Fruit fly (Drosophila melanogaster) whole organism, prepupa: ENCODE results near the gene CG11670.
A peak's percentile ranks its signal among the peaks of the same experiment; 100 is the strongest.

Source experiments
- CG10631 ChIP-seq: fragments of 200-800 bp; sonication (Bioruptor generic); optimal IDR thresholded peaks from 2 replicates; lab custom pipeline; 2016; ENCODE audit warnings: missing biosample characterization, missing genetic modification characterization
- CG10669 ChIP-seq: fragments of 200-800 bp; sonication (Bioruptor generic); optimal IDR thresholded peaks from 3 replicates; lab custom pipeline; 2018; ENCODE audit warnings: missing biosample characterization, mild to moderate bottlenecking, missing genetic modification characterization, moderate library complexity
- CG11294 ChIP-seq: fragments of 200-800 bp; sonication (Bioruptor generic); IDR thresholded peaks from 2 replicates; pipeline ENCODE4 v1.3.6; 2022; ENCODE audit warnings: missing biosample characterization, missing genetic modification characterization
- CG11902 ChIP-seq: fragments of 200-800 bp; sonication (Bioruptor generic); optimal IDR thresholded peaks from 3 replicates; lab custom pipeline; 2016; ENCODE audit warnings: missing biosample characterization, missing genetic modification characterization
- CG15336 ChIP-seq: fragments of 200-800 bp; sonication (Bioruptor generic); IDR thresholded peaks from 2 replicates; pipeline ENCODE4 v1.3.6; 2022; ENCODE audit warnings: missing biosample characterization, missing genetic modification characterization
- CG1621 ChIP-seq: fragments of 200-800 bp; sonication (Bioruptor generic); optimal IDR thresholded peaks from 3 replicates; lab custom pipeline; 2018; ENCODE audit warnings: missing biosample characterization, mild to moderate bottlenecking, missing genetic modification characterization
- CG3032 ChIP-seq: fragments of 200-800 bp; optimal IDR thresholded peaks from 2 replicates; lab custom pipeline; 2019; ENCODE audit warnings: missing biosample characterization, mild to moderate bottlenecking, missing genetic modification characterization, moderate library complexity
- CG31627 ChIP-seq: fragments of 200-800 bp; sonication (Bioruptor generic); optimal IDR thresholded peaks from 3 replicates; lab custom pipeline; 2016; ENCODE audit warnings: missing biosample characterization, missing genetic modification characterization
- CG32006 ChIP-seq: fragments of 200-800 bp; sonication (Bioruptor generic); optimal IDR thresholded peaks from 3 replicates; lab custom pipeline; 2017; ENCODE audit warnings: missing biosample characterization, mild to moderate bottlenecking, missing genetic modification characterization
- CG34406 ChIP-seq: fragments of 200-800 bp; sonication (Bioruptor generic); optimal IDR thresholded peaks from 3 replicates; lab custom pipeline; 2016; ENCODE audit warnings: missing biosample characterization, missing genetic modification characterization
- CG4318 ChIP-seq: fragments of 200-800 bp; sonication (Bioruptor generic); optimal IDR thresholded peaks from 3 replicates; lab custom pipeline; 2017; ENCODE audit warnings: missing biosample characterization, mild to moderate bottlenecking, missing genetic modification characterization
- CG6163 ChIP-seq: fragments of 200-800 bp; sonication (Bioruptor generic); IDR thresholded peaks from 3 replicates; pipeline ENCODE4 v1.3.6; 2022; ENCODE audit warnings: missing biosample characterization, missing genetic modification characterization
- CG6276 ChIP-seq: fragments of 200-800 bp; sonication (Bioruptor generic); optimal IDR thresholded peaks from 2 replicates; lab custom pipeline; 2017; ENCODE audit warnings: missing biosample characterization, mild to moderate bottlenecking, missing genetic modification characterization
- CG6792 ChIP-seq: fragments of 200-800 bp; sonication (Bioruptor generic); optimal IDR thresholded peaks from 3 replicates; lab custom pipeline; 2016; ENCODE audit warnings: missing biosample characterization, missing genetic modification characterization
- CG7368 ChIP-seq: fragments of 200-800 bp; sonication (Bioruptor generic); optimal IDR thresholded peaks from 3 replicates; lab custom pipeline; 2016; ENCODE audit warnings: missing biosample characterization, missing genetic modification characterization
- CG8119 ChIP-seq: fragments of 200-800 bp; sonication (Bioruptor generic); IDR thresholded peaks from 3 replicates; pipeline ENCODE4 v1.3.6; 2022; ENCODE audit warnings: missing biosample characterization, missing genetic modification characterization
- CG8319 ChIP-seq: fragments of 200-800 bp; sonication (Bioruptor generic); optimal IDR thresholded peaks from 3 replicates; lab custom pipeline; 2016; ENCODE audit warnings: missing biosample characterization, missing genetic modification characterization
- CG9139 ChIP-seq: fragments of 200-800 bp; sonication (Bioruptor generic); optimal IDR thresholded peaks from 3 replicates; lab custom pipeline; 2017; ENCODE audit warnings: missing biosample characterization, mild to moderate bottlenecking, missing genetic modification characterization
- Eip93F ChIP-seq: fragments of 200-800 bp; sonication (Bioruptor generic); optimal IDR thresholded peaks from 2 replicates; lab custom pipeline; 2016; ENCODE audit warnings: missing biosample characterization, mild to moderate bottlenecking, missing genetic modification characterization
- Ets96B ChIP-seq: fragments of 200-800 bp; optimal IDR thresholded peaks from 2 replicates; lab custom pipeline; 2019; ENCODE audit warnings: missing biosample characterization, mild to moderate bottlenecking, missing genetic modification characterization, moderate library complexity
- Hr38 ChIP-seq: sonication (Bioruptor generic); optimal IDR thresholded peaks from 2 replicates; lab custom pipeline; 2016; ENCODE audit warnings: missing biosample characterization, missing genetic modification characterization
- Hr4 ChIP-seq: fragments of 200-800 bp; sonication (Bioruptor generic); optimal IDR thresholded peaks from 3 replicates; lab custom pipeline; 2016; ENCODE audit warnings: missing biosample characterization, missing genetic modification characterization
- Lpt ChIP-seq: fragments of 200-800 bp; sonication (Bioruptor generic); optimal IDR thresholded peaks from 3 replicates; lab custom pipeline; 2016; ENCODE audit warnings: missing biosample characterization, missing genetic modification characterization
- Met ChIP-seq: fragments of 200-800 bp; sonication (Bioruptor generic); optimal IDR thresholded peaks from 3 replicates; lab custom pipeline; 2016; ENCODE audit warnings: missing biosample characterization, missing genetic modification characterization
- Sox102F ChIP-seq: fragments of 200-800 bp; sonication (Bioruptor generic); optimal IDR thresholded peaks from 2 replicates; lab custom pipeline; 2016; ENCODE audit warnings: missing biosample characterization, mild to moderate bottlenecking, missing genetic modification characterization
- Sox15 ChIP-seq: fragments of 200-800 bp; sonication (Bioruptor generic); optimal IDR thresholded peaks from 3 replicates; lab custom pipeline; 2016; ENCODE audit warnings: missing biosample characterization, missing genetic modification characterization
- achi ChIP-seq: fragments of 200-800 bp; sonication (Bioruptor generic); optimal IDR thresholded peaks from 3 replicates; lab custom pipeline; 2016; ENCODE audit warnings: missing biosample characterization, missing genetic modification characterization
- cyc ChIP-seq: fragments of 200-800 bp; sonication (Bioruptor generic); optimal IDR thresholded peaks from 3 replicates; lab custom pipeline; 2016; ENCODE audit warnings: missing biosample characterization, missing genetic modification characterization
- dac ChIP-seq: fragments of 200-800 bp; sonication (Bioruptor generic); optimal IDR thresholded peaks from 2 replicates; lab custom pipeline; 2017; ENCODE audit warnings: missing biosample characterization, mild to moderate bottlenecking, missing genetic modification characterization
- dsx ChIP-seq: fragments of 200-800 bp; optimal IDR thresholded peaks from 3 replicates; lab custom pipeline; 2019; ENCODE audit warnings: missing biosample characterization, mild to moderate bottlenecking, missing genetic modification characterization, moderate library complexity; ENCODE audit not compliant: poor library complexity, severe bottlenecking
- eg ChIP-seq: fragments of 200-800 bp; sonication (Bioruptor generic); IDR thresholded peaks from 3 replicates; pipeline ENCODE4 v1.3.6; 2022; ENCODE audit warnings: missing biosample characterization, missing genetic modification characterization
- esn ChIP-seq: fragments of 200-800 bp; sonication (Bioruptor generic); optimal IDR thresholded peaks from 2 replicates; lab custom pipeline; 2016; ENCODE audit warnings: missing biosample characterization, mild to moderate bottlenecking, missing genetic modification characterization, moderate library complexity
- fd59A ChIP-seq: fragments of 200-800 bp; sonication (Bioruptor generic); optimal IDR thresholded peaks from 2 replicates; lab custom pipeline; 2017; ENCODE audit warnings: missing biosample characterization, mild to moderate bottlenecking, missing genetic modification characterization, missing genetic modification reagents
- fd85E ChIP-seq: fragments of 200-800 bp; sonication (Bioruptor generic); optimal IDR thresholded peaks from 3 replicates; lab custom pipeline; 2016; ENCODE audit warnings: missing biosample characterization, missing genetic modification characterization
- pdm3 ChIP-seq: fragments of 200-800 bp; sonication (Bioruptor generic); optimal IDR thresholded peaks from 3 replicates; lab custom pipeline; 2016; ENCODE audit warnings: missing biosample characterization, missing genetic modification characterization
- salr ChIP-seq, 2 experiments: fragments of 200-800 bp; sonication (Bioruptor generic); optimal IDR thresholded peaks; 3 replicates each; lab custom pipeline; 2016 to 2018; ENCODE audit warnings: missing biosample characterization in 2 of 2, missing genetic modification characterization in 2 of 2, mild to moderate bottlenecking in 1 of 2
- svp ChIP-seq: fragments of 200-800 bp; sonication (Bioruptor generic); peaks from one replicate; lab custom pipeline; 2016; ENCODE audit warnings: missing biosample characterization, missing genetic modification characterization
- topi ChIP-seq: fragments of 200-800 bp; sonication (Bioruptor generic); optimal IDR thresholded peaks from 3 replicates; lab custom pipeline; 2016; ENCODE audit warnings: missing biosample characterization, missing genetic modification characterization

The CG11670 gene

dm6 chr3R:13012351-13012750 lies 29.5 kb upstream of the CG11670 start (continued):
- peak; percentile 77 for TF ChIP-seq dac (GFP tag; lab: Kevin White, UChicago)
- peak; percentile 48 for TF ChIP-seq dsx (GFP tag; lab: Kevin White, UChicago)
- TF ChIP-seq CG34406 (GFP tag; lab: Kevin White, UChicago), result peak; percentile 56
- TF ChIP-seq Sox102F (GFP tag; lab: Kevin White, UChicago), result peak; percentile 71
- TF ChIP-seq Ets96B, result peak; percentile 63
- TF ChIP-seq pdm3, result peak; percentile 78
- TF ChIP-seq CG10669, result peak; percentile 67
- TF ChIP-seq CG8119 (GFP tag; lab: Robert Waterston, UW), result peak; percentile 73; the same call in 2 of the 3 replicates
- peak; percentile 88 for TF ChIP-seq CG6163
- peak; percentile 73 for TF ChIP-seq Sox15 (GFP tag; lab: Kevin White, UChicago)
- peak; percentile 74 for TF ChIP-seq cyc (GFP tag; lab: Kevin White, UChicago)
- peak; percentile 72 for TF ChIP-seq CG10631 (GFP tag; lab: Kevin White, UChicago)
- TF ChIP-seq fd85E (GFP tag; lab: Kevin White, UChicago), result no peak
- peak; percentile 62 for TF ChIP-seq achi (GFP tag; lab: Kevin White, UChicago)
- peak; percentile 63 for TF ChIP-seq CG8319 (GFP tag; lab: Kevin White, UChicago)
- TF ChIP-seq Hr4 (GFP tag; lab: Kevin White, UChicago), result peak; percentile 74
- TF ChIP-seq CG4318 (GFP tag; lab: Kevin White, UChicago), result no peak
- peak; percentile 63 for TF ChIP-seq CG1621 (tag; lab: Kevin White, UChicago)
- TF ChIP-seq CG11294 (GFP tag; lab: Robert Waterston, UW), result peak; percentile 51
- no peak; the same call in 1 of the 2 replicates for TF ChIP-seq CG15336
- peak; percentile 65 for TF ChIP-seq CG11902
- peak; percentile 64 for TF ChIP-seq CG9139 (GFP tag; lab: Kevin White, UChicago)
- TF ChIP-seq, all 60 proteins: peak for 55

dm6 chr3R:13012990-13013389 lies 28.9 kb upstream of the CG11670 start:
- peak; percentile 59 for TF ChIP-seq CG6163
- TF ChIP-seq topi (GFP tag; lab: Kevin White, UChicago), result no peak

dm6 chr3R:13014168-13014881 lies 27.5 kb upstream of the CG11670 start:
- TF ChIP-seq Lpt (GFP tag; lab: Kevin White, UChicago) (no peak), CG4318 (GFP tag; lab: Kevin White, UChicago) (no peak), CG15336 (peak; percentile 51), CG6276 (GFP tag; lab: Kevin White, UChicago) (no peak), esn (GFP tag; lab: Kevin White, UChicago) (no peak), Hr4 (GFP tag; lab: Kevin White, UChicago) (peak; percentile 43), eg (GFP tag; lab: Robert Waterston, UW) (peak; percentile 54), svp (GFP tag; lab: Kevin White, UChicago) (no peak), Hr38 (GFP tag; lab: Kevin White, UChicago) (no peak), CG11294 (GFP tag; lab: Robert Waterston, UW) (peak; percentile 45; the same call in 1 of the 2 replicates), CG31627 (GFP tag; lab: Kevin White, UChicago) (no peak), fd59A (GFP tag; lab: Kevin White, UChicago) (no peak), Met (GFP tag; lab: Kevin White, UChicago) (no peak), Eip93F (GFP tag; lab: Kevin White, UChicago) (no peak), CG7368 (no peak), CG6163 (peak; percentile 41; the same call in 2 of the 3 replicates), CG3032 (tag; lab: Kevin White, UChicago) (no peak), CG32006 (GFP tag; lab: Kevin White, UChicago) (peak; percentile 55), fd85E (GFP tag; lab: Kevin White, UChicago) (no peak), salr (GFP tag; optimal IDR thresholded peaks at IDR 0.05; lab: Kevin White, UChicago) (no peak), CG8119 (GFP tag; lab: Robert Waterston, UW) (0 out of 3 replicates have a peak, but pooled peaks have one; percentile 18), CG6792 (GFP tag; lab: Kevin White, UChicago) (no peak)
